Fruit fly (Drosophila melanogaster): ENCODE data around the gene Herc4.
A peak's percentile ranks its signal among the peaks of the same experiment; 100 is the strongest.

Gene Herc4

dm6 chr3L:1322706-1323105 is 9.2 kb downstream of the Herc4 start, which contains the start of gene CG9184:
TSS of gene CG9184 (minus strand) at chr3L:1322806.
- TF ChIP-seq CG10348 (GFP tag; IDR thresholded peaks at IDR 0.05) (no peak), CG9948 (tag; optimal IDR thresholded peaks at IDR 0.05) (no peak), CG17806 (tag; optimal IDR thresholded peaks at IDR 0.05) (no peak), CG8301 (tag; optimal IDR thresholded peaks at IDR 0.05) (no peak), Pif1B (GFP tag; optimal IDR thresholded peaks at IDR 0.05) (no peak), CG14655 (GFP tag; optimal IDR thresholded peaks at IDR 0.05) (no peak), CG12605 (GFP tag; IDR thresholded peaks at IDR 0.05) (no peak), CG34367 (tag; optimal IDR thresholded peaks at IDR 0.05) (no peak), CG15710 (tag; optimal IDR thresholded peaks at IDR 0.05) (no peak), EcR (GFP tag; optimal IDR thresholded peaks at IDR 0.05) (no peak), fd96Ca (GFP tag; IDR thresholded peaks at IDR 0.05) (no peak), Ets98B (GFP tag; IDR thresholded peaks at IDR 0.05) (no peak), CG4496 (GFP tag; IDR thresholded peaks at IDR 0.05) (no peak), CG13204 (GFP tag; optimal IDR thresholded peaks at IDR 0.05) (no peak), CG8159 (tag; optimal IDR thresholded peaks at IDR 0.05) (no peak), D1 (tag; optimal IDR thresholded peaks at IDR 0.05) (no peak), Snoo (tag; optimal IDR thresholded peaks at IDR 0.05) (no peak)

- TF ChIP-seq CG4496 (GFP tag; IDR thresholded peaks at IDR 0.05): 0 out of 3 replicates have a peak, but pooled peaks have one; percentile 18
- no peak for TF ChIP-seq Pif1A (GFP tag; optimal IDR thresholded peaks at IDR 0.05)
- no peak for TF ChIP-seq D1 (tag; optimal IDR thresholded peaks at IDR 0.05)
- no peak for TF ChIP-seq Snoo (tag; optimal IDR thresholded peaks at IDR 0.05)
- peak; percentile 9 for TF ChIP-seq CG15710 (tag; optimal IDR thresholded peaks at IDR 0.05)
- no peak for TF ChIP-seq CG10348 (GFP tag; IDR thresholded peaks at IDR 0.05)
- peak; percentile 14 for TF ChIP-seq CG9948 (tag; optimal IDR thresholded peaks at IDR 0.05)
- peak; percentile 23 for TF ChIP-seq CG17806 (tag; optimal IDR thresholded peaks at IDR 0.05)
- TF ChIP-seq fd96Ca (GFP tag; IDR thresholded peaks at IDR 0.05): 0 out of 3 replicates have a peak, but pooled peaks have one; percentile 7
- TF ChIP-seq EcR (GFP tag; optimal IDR thresholded peaks at IDR 0.05): no peak
- TF ChIP-seq CG12605 (GFP tag; IDR thresholded peaks at IDR 0.05): no peak
- TF ChIP-seq Ets98B (GFP tag; IDR thresholded peaks at IDR 0.05): no peak
- TF ChIP-seq CG34367 (tag; optimal IDR thresholded peaks at IDR 0.05): no peak
These were observed 9.6 kb downstream of the Herc4 start for dm6 chr3L:1323136-1323535.

dm6 chr3L:1324818-1325625 is 11.5 kb downstream of the Herc4 start:
- TF ChIP-seq CG12605 (GFP tag; IDR thresholded peaks at IDR 0.05): no peak
- no peak for TF ChIP-seq D1 (tag; optimal IDR thresholded peaks at IDR 0.05)
- TF ChIP-seq CG9948 (tag; optimal IDR thresholded peaks at IDR 0.05): no peak
- TF ChIP-seq CG4496 (GFP tag; IDR thresholded peaks at IDR 0.05): no peak
- TF ChIP-seq Snoo (tag; optimal IDR thresholded peaks at IDR 0.05): no peak
- no peak for TF ChIP-seq fd96Ca (GFP tag; IDR thresholded peaks at IDR 0.05)
- no peak for TF ChIP-seq CG15710 (tag; optimal IDR thresholded peaks at IDR 0.05)
- no peak for TF ChIP-seq gl (tag; optimal IDR thresholded peaks at IDR 0.05)
- TF ChIP-seq CG8301 (tag; optimal IDR thresholded peaks at IDR 0.05): no peak
- TF ChIP-seq EcR (GFP tag; optimal IDR thresholded peaks at IDR 0.05): no peak
- no peak for TF ChIP-seq CG10348 (GFP tag; IDR thresholded peaks at IDR 0.05)
- TF ChIP-seq CG14655 (GFP tag; optimal IDR thresholded peaks at IDR 0.05): no peak
- no peak for TF ChIP-seq Ets98B (GFP tag; IDR thresholded peaks at IDR 0.05)
- no peak for TF ChIP-seq CG34367 (tag; optimal IDR thresholded peaks at IDR 0.05)
- no peak for TF ChIP-seq CG17806 (tag; optimal IDR thresholded peaks at IDR 0.05)

dm6 chr3L:1325626-1325937 is 12.1 kb downstream of the Herc4 start:
- no peak for TF ChIP-seq Ets98B (GFP tag; IDR thresholded peaks at IDR 0.05)

- no peak for TF ChIP-seq CG13204 (GFP tag; optimal IDR thresholded peaks at IDR 0.05)
- no peak for TF ChIP-seq gl (tag; optimal IDR thresholded peaks at IDR 0.05)
- no peak for TF ChIP-seq Pif1A (GFP tag; optimal IDR thresholded peaks at IDR 0.05)
- no peak for TF ChIP-seq Pif1B (GFP tag; optimal IDR thresholded peaks at IDR 0.05)
- TF ChIP-seq D1 (tag; optimal IDR thresholded peaks at IDR 0.05): no peak
- TF ChIP-seq EcR (GFP tag; optimal IDR thresholded peaks at IDR 0.05): no peak
- TF ChIP-seq CG17806 (tag; optimal IDR thresholded peaks at IDR 0.05): no peak
- no peak for TF ChIP-seq CG34367 (tag; optimal IDR thresholded peaks at IDR 0.05)
- TF ChIP-seq CG10348 (GFP tag; IDR thresholded peaks at IDR 0.05): no peak
- TF ChIP-seq CG15710 (tag; optimal IDR thresholded peaks at IDR 0.05): no peak
- TF ChIP-seq CG9948 (tag; optimal IDR thresholded peaks at IDR 0.05): no peak
- TF ChIP-seq CG14655 (GFP tag; optimal IDR thresholded peaks at IDR 0.05): no peak
- no peak for TF ChIP-seq CG8159 (tag; optimal IDR thresholded peaks at IDR 0.05)
- no peak for TF ChIP-seq CG8301 (tag; optimal IDR thresholded peaks at IDR 0.05)
- no peak for TF ChIP-seq CG32121 (GFP tag; IDR thresholded peaks at IDR 0.05)
- TF ChIP-seq Ets98B (GFP tag; IDR thresholded peaks at IDR 0.05): no peak
- no peak for TF ChIP-seq fd96Ca (GFP tag; IDR thresholded peaks at IDR 0.05)
- no peak for TF ChIP-seq Snoo (tag; optimal IDR thresholded peaks at IDR 0.05)
These were observed 16.2 kb downstream of the Herc4 start, which contains the start of gene ND-ACP for dm6 chr3L:1329724-1330123. TSS of gene ND-ACP (plus strand) at chr3L:1329949.

dm6 chr3L:1330420-1330819 is 16.9 kb downstream of the Herc4 start:
- peak; percentile 47; the same call in 1 of the 2 replicates for TF ChIP-seq Ets98B (GFP tag; IDR thresholded peaks at IDR 0.05)
- TF ChIP-seq CG32121 (GFP tag; IDR thresholded peaks at IDR 0.05): no peak

- no peak for TF ChIP-seq CG32121 (GFP tag; IDR thresholded peaks at IDR 0.05)
- TF ChIP-seq CG12605 (GFP tag; IDR thresholded peaks at IDR 0.05): no peak
- TF ChIP-seq CG9948 (tag; optimal IDR thresholded peaks at IDR 0.05): no peak
- TF ChIP-seq CG10348 (GFP tag; IDR thresholded peaks at IDR 0.05): no peak
- no peak for TF ChIP-seq CG17806 (tag; optimal IDR thresholded peaks at IDR 0.05)
- TF ChIP-seq CG34367 (tag; optimal IDR thresholded peaks at IDR 0.05): no peak
- no peak for TF ChIP-seq Snoo (tag; optimal IDR thresholded peaks at IDR 0.05)
- TF ChIP-seq CG8301 (tag; optimal IDR thresholded peaks at IDR 0.05): no peak
- no peak for TF ChIP-seq rn (GFP tag; IDR thresholded peaks at IDR 0.05)
- no peak for TF ChIP-seq CG15710 (tag; optimal IDR thresholded peaks at IDR 0.05)
- TF ChIP-seq CG14655 (GFP tag; optimal IDR thresholded peaks at IDR 0.05): no peak
- TF ChIP-seq Pif1B (GFP tag; optimal IDR thresholded peaks at IDR 0.05): no peak
- no peak for TF ChIP-seq gl (tag; optimal IDR thresholded peaks at IDR 0.05)
- TF ChIP-seq CG8159 (tag; optimal IDR thresholded peaks at IDR 0.05): no peak
- no peak for TF ChIP-seq EcR (GFP tag; optimal IDR thresholded peaks at IDR 0.05)
- no peak for TF ChIP-seq Ets98B (GFP tag; IDR thresholded peaks at IDR 0.05)
- TF ChIP-seq Pif1A (GFP tag; optimal IDR thresholded peaks at IDR 0.05): no peak
- no peak for TF ChIP-seq fd96Ca (GFP tag; IDR thresholded peaks at IDR 0.05)
- TF ChIP-seq CG13204 (GFP tag; optimal IDR thresholded peaks at IDR 0.05): no peak
- TF ChIP-seq D1 (tag; optimal IDR thresholded peaks at IDR 0.05): no peak
These were observed 18.0 kb downstream of the Herc4 start, which contains the start of gene msd1 for dm6 chr3L:1331542-1331941. TSS of gene msd1 (plus strand) at chr3L:1331744.
